Worm (Caenorhabditis elegans) whole organism, young adult: ENCODE results near the gene ZK507.1.

Experiments used
- B0336.3 ChIP-seq: fragments of 200-800 bp; sonication (Bioruptor generic); IDR thresholded peaks from 2 replicates; pipeline ENCODE4 v1.3.6; 2022; ENCODE audit warnings: missing genetic modification characterization, missing compliant biosample characterization
- F10E7.11 ChIP-seq: sonication (generic microtip); optimal IDR thresholded peaks from 2 replicates; lab custom pipeline; 2017; ENCODE audit warnings: mild to moderate bottlenecking, missing genetic modification characterization, moderate library complexity, missing compliant biosample characterization
- F55B11.4 ChIP-seq: sonication (generic microtip); optimal IDR thresholded peaks from 2 replicates; lab custom pipeline; 2016; ENCODE audit warnings: missing compliant biosample characterization, missing genetic modification characterization, borderline replicate concordance; ENCODE audit not compliant: insufficient read depth
- Y53F4B.3 ChIP-seq: fragments of 200-800 bp; sonication (Bioruptor generic); IDR thresholded peaks from 2 replicates; pipeline ENCODE4 v1.3.6; 2022; ENCODE audit warnings: missing genetic modification reagents, missing genetic modification characterization, missing compliant biosample characterization
- Y67H2A.10 ChIP-seq: fragments of 200-800 bp; sonication (Bioruptor generic); conservative IDR thresholded peaks from 2 replicates; pipeline ENCODE4 v1.3.6; 2022; ENCODE audit warnings: missing genetic modification reagents, missing genetic modification characterization, missing compliant biosample characterization
- ama-1 ChIP-seq, 3 experiments: fragments of 150-350 bp in 1 of 3; sonication (generic microtip) in 2 of 3; optimal IDR thresholded peaks; 2 replicates each; lab custom pipeline; 2014 to 2018; ENCODE audit warnings: missing biosample characterization in 2 of 3, missing genetic modification characterization in 2 of 3, missing genetic modification reagents in 2 of 3
- atf-7 ChIP-seq: sonication (generic microtip); optimal IDR thresholded peaks from 2 replicates; lab custom pipeline; 2017; ENCODE audit warnings: mild to moderate bottlenecking, missing genetic modification characterization, missing compliant biosample characterization
- attf-3 ChIP-seq: fragments of 200-800 bp; sonication (Bioruptor generic); conservative IDR thresholded peaks from 2 replicates; pipeline ENCODE4 v1.3.6; 2022; ENCODE audit warnings: missing genetic modification reagents, missing genetic modification characterization, missing compliant biosample characterization
- ceh-79 ChIP-seq: sonication (generic microtip); optimal IDR thresholded peaks from 2 replicates; lab custom pipeline; 2017; ENCODE audit warnings: mild to moderate bottlenecking, missing genetic modification characterization, missing compliant biosample characterization
- dpl-1 ChIP-seq: fragments of 150-350 bp; optimal IDR thresholded peaks from 2 replicates; lab custom pipeline; 2014; ENCODE audit warnings: missing biosample characterization, missing genetic modification reagents, missing genetic modification characterization
- egl-18 ChIP-seq: fragments of 200-800 bp; sonication (Bioruptor generic); IDR thresholded peaks from 2 replicates; pipeline ENCODE4 v1.3.6; 2022; ENCODE audit warnings: missing genetic modification reagents, missing genetic modification characterization, missing compliant biosample characterization
- egl-44 ChIP-seq: fragments of 200-800 bp; sonication (Bioruptor generic); IDR thresholded peaks from 2 replicates; pipeline ENCODE4 v1.3.6; 2022; ENCODE audit warnings: missing genetic modification reagents, missing genetic modification characterization, missing compliant biosample characterization
- ekl-4 ChIP-seq: fragments of 200-800 bp; sonication (Bioruptor generic); IDR thresholded peaks from 2 replicates; pipeline ENCODE4 v1.3.6; 2022; ENCODE audit warnings: missing genetic modification reagents, missing genetic modification characterization, missing compliant biosample characterization
- hrde-1 ChIP-seq: sonication (generic microtip); optimal IDR thresholded peaks from 2 replicates; lab custom pipeline; 2016; ENCODE audit warnings: missing genetic modification characterization, mild to moderate bottlenecking, missing compliant biosample characterization, moderate library complexity, missing genotype, missing genetic modification reagents, borderline replicate concordance
- hsf-1 ChIP-seq: fragments of 200-800 bp; sonication (Bioruptor generic); IDR thresholded peaks from 2 replicates; pipeline ENCODE4 v1.3.6; 2022; ENCODE audit warnings: missing genetic modification reagents, missing genetic modification characterization, missing compliant biosample characterization
- let-607 ChIP-seq, 2 experiments: fragments of 200-800 bp in 1 of 2; sonication (Bioruptor generic) in 1 of 2; sonication (generic microtip) in 1 of 2; optimal IDR thresholded peaks; 2 replicates each; lab custom pipeline; 2016 to 2018; ENCODE audit warnings: mild to moderate bottlenecking in 2 of 2, missing compliant biosample characterization in 2 of 2, missing genetic modification characterization in 2 of 2, moderate library complexity in 2 of 2, missing genotype in 1 of 2
- lir-1 ChIP-seq: fragments of 200-800 bp; sonication (Bioruptor generic); conservative IDR thresholded peaks from 2 replicates; pipeline ENCODE4 v1.3.6; 2022; ENCODE audit warnings: missing genetic modification reagents, missing genetic modification characterization, missing compliant biosample characterization
- lsy-27 ChIP-seq: sonication (generic microtip); optimal IDR thresholded peaks from 2 replicates; lab custom pipeline; 2017; ENCODE audit warnings: missing genetic modification characterization, mild to moderate bottlenecking, missing compliant biosample characterization, antibody characterized with exemption, missing genotype, borderline replicate concordance; ENCODE audit not compliant: insufficient read depth
- madf-3 ChIP-seq: fragments of 200-800 bp; sonication (Bioruptor generic); IDR thresholded peaks from 2 replicates; pipeline ENCODE4 v1.3.6; 2022; ENCODE audit warnings: missing genetic modification reagents, missing genetic modification characterization, missing compliant biosample characterization
- nfya-1 ChIP-seq: sonication (generic microtip); optimal IDR thresholded peaks from 2 replicates; lab custom pipeline; 2017; ENCODE audit warnings: antibody characterized with exemption, missing compliant biosample characterization, missing genetic modification characterization, borderline replicate concordance; ENCODE audit not compliant: insufficient read depth
- nhr-179 ChIP-seq: sonication (generic microtip); optimal IDR thresholded peaks from 2 replicates; lab custom pipeline; 2016; ENCODE audit warnings: mild to moderate bottlenecking, missing genetic modification characterization, missing compliant biosample characterization
- pha-4 ChIP-seq: fragments of 150-350 bp; sonication (generic microtip); optimal IDR thresholded peaks from 2 replicates; lab custom pipeline; 2014; ENCODE audit warnings: missing biosample characterization, missing genetic modification reagents, missing genetic modification characterization
- rec-8 ChIP-seq, 2 experiments: sonication (generic microtip); optimal IDR thresholded peaks; 2 replicates each; lab custom pipeline; 2016; ENCODE audit warnings: mild to moderate bottlenecking in 2 of 2, missing genetic modification characterization in 2 of 2, missing genetic modification reagents in 2 of 2, missing genotype in 2 of 2, missing biosample characterization in 1 of 2, missing compliant biosample characterization in 1 of 2, moderate library complexity in 1 of 2
- sdz-38 ChIP-seq: sonication (generic microtip); optimal IDR thresholded peaks from 2 replicates; lab custom pipeline; 2016; ENCODE audit warnings: missing genotype, missing genetic modification characterization, missing compliant biosample characterization
- snpc-1.1 ChIP-seq: sonication (generic microtip); optimal IDR thresholded peaks from 2 replicates; lab custom pipeline; 2017; ENCODE audit warnings: missing genetic modification characterization, mild to moderate bottlenecking, missing compliant biosample characterization, antibody characterized with exemption, moderate library complexity, missing genotype, missing genetic modification reagents; ENCODE audit not compliant: insufficient read depth
- snpc-1.3 ChIP-seq: sonication (generic microtip); optimal IDR thresholded peaks from 2 replicates; lab custom pipeline; 2017; ENCODE audit warnings: missing genetic modification characterization, mild to moderate bottlenecking, missing compliant biosample characterization, antibody characterized with exemption, moderate library complexity, missing genotype, missing genetic modification reagents; ENCODE audit not compliant: insufficient read depth
- snpc-3.4 ChIP-seq: sonication (generic microtip); optimal IDR thresholded peaks from 2 replicates; lab custom pipeline; 2017; ENCODE audit warnings: missing genetic modification characterization, mild to moderate bottlenecking, missing compliant biosample characterization, antibody characterized with exemption, moderate library complexity, missing genotype, missing genetic modification reagents
- somi-1 ChIP-seq: fragments of 200-800 bp; sonication (Bioruptor generic); optimal IDR thresholded peaks from 2 replicates; lab custom pipeline; 2018; ENCODE audit warnings: mild to moderate bottlenecking, missing genetic modification characterization, missing compliant biosample characterization
- zim-3 ChIP-seq: sonication (generic microtip); optimal IDR thresholded peaks from 2 replicates; lab custom pipeline; 2017; ENCODE audit warnings: mild to moderate bottlenecking, missing genetic modification characterization, moderate library complexity, missing compliant biosample characterization

ZK507.1 gene

DNA sequence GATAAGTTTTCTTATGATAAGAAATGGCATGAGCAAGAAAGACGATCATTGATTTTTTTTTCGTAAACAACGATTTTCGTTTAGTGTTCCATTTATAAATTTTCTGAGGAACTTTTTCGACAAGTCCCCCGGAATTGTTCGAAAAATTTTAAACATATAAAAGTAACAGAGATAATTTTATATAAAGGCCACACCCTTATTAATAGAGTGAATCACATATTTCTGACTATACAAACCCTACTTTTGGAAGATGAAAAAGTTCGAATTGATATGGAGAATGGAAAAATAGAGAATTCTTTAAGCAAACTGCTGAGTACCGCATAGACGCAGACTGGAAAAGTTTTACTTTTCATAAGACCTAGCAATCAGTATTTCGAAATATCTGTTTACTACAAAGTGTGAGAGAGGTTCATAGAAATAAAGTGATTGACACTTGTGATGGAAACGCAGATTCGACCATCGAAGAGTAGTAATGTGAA lies 50.0 kb downstream of the ZK507.1 start (continued):
- no peak for TF ChIP-seq F55B11.4 (tag; lab: Kevin White, UChicago)
- no peak for TF ChIP-seq egl-18 (GFP tag; lab: Robert Waterston, UW)
- TF ChIP-seq ama-1 (optimal IDR thresholded peaks at IDR 0.05; lab: Kevin White, UChicago) = peak; percentile 98
- TF ChIP-seq ama-1 (GFP tag; optimal IDR thresholded peaks at IDR 0.05; lab: Kevin White, UChicago) = peak in 1 of 2 experiments; percentile 80
- no peak for TF ChIP-seq nhr-179 (tag; lab: Kevin White, UChicago)
- TF ChIP-seq Y67H2A.10 (GFP tag; lab: Robert Waterston, UW) = no peak
- peak; percentile 59; the same call in 1 of the 2 replicates for TF ChIP-seq ekl-4
- TF ChIP-seq snpc-1.1 (tag; lab: Kevin White, UChicago) = no peak
- TF ChIP-seq zim-3 = peak; percentile 47
- TF ChIP-seq attf-3 (GFP tag; lab: Robert Waterston, UW) = no peak
- TF ChIP-seq lir-1 (GFP tag; lab: Robert Waterston, UW) = peak; percentile 44
- TF ChIP-seq lsy-27 (tag; lab: Kevin White, UChicago) = no peak
- no peak for TF ChIP-seq hrde-1
- TF ChIP-seq egl-44 = peak; percentile 45; the same call in 1 of the 2 replicates
- TF ChIP-seq atf-7 = peak; percentile 75
- peak; percentile 85 for TF ChIP-seq somi-1 (GFP tag; lab: Kevin White, UChicago)
- TF ChIP-seq Y53F4B.3 (GFP tag; lab: Robert Waterston, UW) = no peak
- no peak for TF ChIP-seq rec-8 (tag; optimal IDR thresholded peaks at IDR 0.05; lab: Kevin White, UChicago)
- TF ChIP-seq snpc-1.3 (tag; lab: Kevin White, UChicago) = peak; percentile 35
- TF ChIP-seq B0336.3 (GFP tag; lab: Robert Waterston, UW) = peak; percentile 63; the same call in 1 of the 2 replicates
- TF ChIP-seq ceh-79 = no peak
- no peak for TF ChIP-seq sdz-38 (tag; lab: Kevin White, UChicago)
- peak; percentile 85 for TF ChIP-seq F10E7.11 (tag; lab: Kevin White, UChicago)
- TF ChIP-seq pha-4 (tag; lab: Kevin White, UChicago) = peak; percentile 6
- no peak for TF ChIP-seq snpc-3.4
- no peak for TF ChIP-seq nfya-1 (tag; lab: Kevin White, UChicago)
- peak; percentile 45; the same call in 1 of the 2 replicates for TF ChIP-seq madf-3 (GFP tag; lab: Robert Waterston, UW)
- TF ChIP-seq let-607 (tag; optimal IDR thresholded peaks at IDR 0.05; lab: Kevin White, UChicago) = peak; percentile 58 to 64
- peak; percentile 12 for TF ChIP-seq dpl-1 (GFP tag; lab: Kevin White, UChicago)

DNA sequence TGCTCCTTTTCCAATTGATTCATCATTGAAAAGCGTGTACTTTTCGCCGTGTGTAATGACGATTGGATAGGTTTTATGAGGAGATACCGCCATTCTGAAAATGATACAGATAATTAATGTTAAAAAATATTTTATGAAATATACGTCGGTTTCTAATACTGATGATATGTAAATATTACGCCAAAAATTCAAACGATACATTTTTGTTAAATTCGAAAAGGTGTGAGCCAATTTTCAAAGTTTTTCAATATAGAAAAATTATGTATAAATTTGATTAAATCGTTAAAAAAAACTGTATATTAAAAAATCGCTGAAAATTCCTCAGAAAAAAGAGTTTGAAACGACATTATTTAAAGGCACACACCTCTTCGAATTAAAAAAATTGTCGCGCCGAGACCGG lies 50.5 kb downstream of the ZK507.1 start, which contains the start of gene ikke-1:
ikke-1 (minus strand) TSS at position 101 of the 400 bp plus-strand sequence.
- TF ChIP-seq hsf-1 = 0 out of 2 replicates have a peak, but pooled peaks have one; percentile 6
- TF ChIP-seq snpc-1.1 (tag; lab: Kevin White, UChicago) = no peak
